Worm (Caenorhabditis elegans) whole organism, L3 larva: ENCODE results near the gene C09F9.2.

Source experiments
- elt-3 ChIP-seq, 3 experiments: fragments of 150-350 bp in 1 of 3; sonication (generic microtip) in 2 of 3; optimal IDR thresholded peaks; 2 replicates in 2 of 3; 4 replicates in 1 of 3; lab custom pipeline; 2014 to 2017; ENCODE audit warnings: missing biosample characterization in 3 of 3, missing genetic modification characterization in 3 of 3
- fkh-10 ChIP-seq: sonication (generic microtip); optimal IDR thresholded peaks from 2 replicates; lab custom pipeline; 2017; ENCODE audit warnings: missing biosample characterization, missing genetic modification reagents, missing genetic modification characterization
- nfya-1 ChIP-seq: sonication (generic microtip); optimal IDR thresholded peaks from 2 replicates; lab custom pipeline; 2017; ENCODE audit warnings: missing genetic modification characterization, mild to moderate bottlenecking, missing compliant biosample characterization, antibody characterized with exemption, moderate library complexity; ENCODE audit not compliant: insufficient read depth
- nhr-76 ChIP-seq: fragments of 150-350 bp; sonication (generic microtip); optimal IDR thresholded peaks from 5 replicates; lab custom pipeline; 2014; ENCODE audit warnings: missing biosample characterization, missing genetic modification characterization

ce11 chrII:14705956-14706355, 641 bp downstream of the C09F9.2 start:
- TF ChIP-seq elt-3 (tag; optimal IDR thresholded peaks at IDR 0.05; lab: Kevin White, UChicago) (no peak), fkh-10 (no peak), nfya-1 (tag; lab: Kevin White, UChicago) (no peak), nhr-76 (tag; lab: Kevin White, UChicago) (no peak)
